Worm (Caenorhabditis elegans) whole organism, early embryonic: ENCODE measurements around the gene mrpl-51.

Source experiments
- F13C5.2 ChIP-seq: sonication (generic microtip); optimal IDR thresholded peaks from 2 replicates; lab custom pipeline; 2017; ENCODE audit warnings: mild to moderate bottlenecking, missing genetic modification characterization, inconsistent platforms, missing compliant biosample characterization
- aly-1 ChIP-seq: sonication (generic microtip); optimal IDR thresholded peaks from 2 replicates; lab custom pipeline; 2016; ENCODE audit warnings: missing genetic modification characterization, missing compliant biosample characterization
- ama-1 ChIP-seq: fragments of 150-350 bp; optimal IDR thresholded peaks from 2 replicates; lab custom pipeline; 2014
- ceh-13 ChIP-seq: fragments of 200-800 bp; sonication (Bioruptor generic); optimal IDR thresholded peaks from 2 replicates; lab custom pipeline; 2018; ENCODE audit warnings: mild to moderate bottlenecking, missing genetic modification characterization, missing compliant biosample characterization
- ceh-36 ChIP-seq: sonication (generic microtip); optimal IDR thresholded peaks from 2 replicates; lab custom pipeline; 2016; ENCODE audit warnings: missing genetic modification characterization, inconsistent platforms, missing compliant biosample characterization
- ets-7 ChIP-seq: sonication (generic microtip); optimal IDR thresholded peaks from 2 replicates; lab custom pipeline; 2016; ENCODE audit warnings: missing genotype, missing genetic modification characterization, missing compliant biosample characterization
- hnd-1 ChIP-seq: sonication (generic microtip); optimal IDR thresholded peaks from 2 replicates; lab custom pipeline; 2016; ENCODE audit warnings: missing genetic modification characterization, missing compliant biosample characterization
- pes-1 ChIP-seq: fragments of 200-800 bp; sonication (Bioruptor generic); IDR thresholded peaks from 2 replicates; pipeline ENCODE4 v1.3.6; 2022; ENCODE audit warnings: missing genetic modification reagents, missing genetic modification characterization, missing compliant biosample characterization
- scrt-1 ChIP-seq: fragments of 200-800 bp; sonication (Bioruptor generic); IDR thresholded peaks from 2 replicates; pipeline ENCODE4 v1.3.6; 2022; ENCODE audit warnings: missing genetic modification characterization, missing compliant biosample characterization
- sea-1 ChIP-seq: fragments of 200-800 bp; sonication (Bioruptor generic); conservative IDR thresholded peaks from 2 replicates; pipeline ENCODE4 v1.3.6; 2022; ENCODE audit warnings: missing genetic modification characterization, missing compliant biosample characterization
- tbx-37 ChIP-seq: fragments of 200-800 bp; sonication (Bioruptor generic); conservative IDR thresholded peaks from 2 replicates; pipeline ENCODE4 v1.3.6; 2022; ENCODE audit warnings: missing genetic modification reagents, missing genetic modification characterization, missing compliant biosample characterization
- tra-4 ChIP-seq: sonication (generic microtip); optimal IDR thresholded peaks from 2 replicates; lab custom pipeline; 2017; ENCODE audit warnings: missing genetic modification characterization, missing compliant biosample characterization

ce11 chrIV:12068590-12068989 is 37.5 kb downstream of the mrpl-51 start, which contains the start of gene bath-37:
- TF ChIP-seq hnd-1 = no peak
- no peak for TF ChIP-seq ceh-13 (GFP tag; lab: Kevin White, UChicago)
- TF ChIP-seq tbx-37 = no peak
- no peak for TF ChIP-seq ama-1 (lab: Kevin White, UChicago)
- TF ChIP-seq ceh-36 = no peak
- TF ChIP-seq scrt-1 = no peak
- no peak for TF ChIP-seq aly-1 (tag; lab: Kevin White, UChicago)
- no peak for TF ChIP-seq tra-4
- TF ChIP-seq pes-1 (GFP tag; lab: Robert Waterston, UW) = no peak
- no peak for TF ChIP-seq sea-1 (GFP tag; lab: Robert Waterston, UW)
- TF ChIP-seq F13C5.2 (tag; lab: Kevin White, UChicago) = no peak
- no peak for TF ChIP-seq ets-7 (tag; lab: Kevin White, UChicago)
